Worm (Caenorhabditis elegans) whole organism, early embryonic: ENCODE data around the gene C13A10.1.

ENCODE experiments used
- B0310.2 ChIP-seq: sonication (generic microtip); optimal IDR thresholded peaks from 2 replicates; lab custom pipeline; 2016; ENCODE audit warnings: mild to moderate bottlenecking, missing genetic modification characterization, missing compliant biosample characterization
- F13C5.2 ChIP-seq: sonication (generic microtip); optimal IDR thresholded peaks from 2 replicates; lab custom pipeline; 2017; ENCODE audit warnings: mild to moderate bottlenecking, missing genetic modification characterization, inconsistent platforms, missing compliant biosample characterization
- aly-1 ChIP-seq: sonication (generic microtip); optimal IDR thresholded peaks from 2 replicates; lab custom pipeline; 2016; ENCODE audit warnings: missing genetic modification characterization, missing compliant biosample characterization
- ama-1 ChIP-seq: fragments of 150-350 bp; optimal IDR thresholded peaks from 2 replicates; lab custom pipeline; 2014
- ceh-13 ChIP-seq: fragments of 200-800 bp; sonication (Bioruptor generic); optimal IDR thresholded peaks from 2 replicates; lab custom pipeline; 2018; ENCODE audit warnings: mild to moderate bottlenecking, missing genetic modification characterization, missing compliant biosample characterization
- ceh-36 ChIP-seq: sonication (generic microtip); optimal IDR thresholded peaks from 2 replicates; lab custom pipeline; 2016; ENCODE audit warnings: missing genetic modification characterization, inconsistent platforms, missing compliant biosample characterization
- ets-7 ChIP-seq: sonication (generic microtip); optimal IDR thresholded peaks from 2 replicates; lab custom pipeline; 2016; ENCODE audit warnings: missing genotype, missing genetic modification characterization, missing compliant biosample characterization
- flt-1 ChIP-seq: fragments of 200-800 bp; sonication (Bioruptor generic); IDR thresholded peaks from 2 replicates; pipeline ENCODE4 v1.3.6; 2022; ENCODE audit warnings: missing genetic modification characterization, missing compliant biosample characterization
- hmbx-1 ChIP-seq: sonication (generic microtip); optimal IDR thresholded peaks from 2 replicates; lab custom pipeline; 2016; ENCODE audit warnings: mild to moderate bottlenecking, missing genetic modification characterization, missing compliant biosample characterization
- hmg-4 ChIP-seq: fragments of 200-800 bp; sonication (Bioruptor generic); optimal IDR thresholded peaks from 2 replicates; lab custom pipeline; 2018; ENCODE audit warnings: mild to moderate bottlenecking, missing genetic modification characterization, missing compliant biosample characterization
- hnd-1 ChIP-seq: sonication (generic microtip); optimal IDR thresholded peaks from 2 replicates; lab custom pipeline; 2016; ENCODE audit warnings: missing genetic modification characterization, missing compliant biosample characterization
- pes-1 ChIP-seq: fragments of 200-800 bp; sonication (Bioruptor generic); IDR thresholded peaks from 2 replicates; pipeline ENCODE4 v1.3.6; 2022; ENCODE audit warnings: missing genetic modification reagents, missing genetic modification characterization, missing compliant biosample characterization
- scrt-1 ChIP-seq: fragments of 200-800 bp; sonication (Bioruptor generic); IDR thresholded peaks from 2 replicates; pipeline ENCODE4 v1.3.6; 2022; ENCODE audit warnings: missing genetic modification characterization, missing compliant biosample characterization
- sea-1 ChIP-seq: fragments of 200-800 bp; sonication (Bioruptor generic); conservative IDR thresholded peaks from 2 replicates; pipeline ENCODE4 v1.3.6; 2022; ENCODE audit warnings: missing genetic modification characterization, missing compliant biosample characterization
- tbx-11 ChIP-seq: fragments of 200-800 bp; sonication (Bioruptor generic); IDR thresholded peaks from 2 replicates; pipeline ENCODE4 v1.3.6; 2022; ENCODE audit warnings: missing genetic modification characterization, missing compliant biosample characterization
- tbx-37 ChIP-seq: fragments of 200-800 bp; sonication (Bioruptor generic); conservative IDR thresholded peaks from 2 replicates; pipeline ENCODE4 v1.3.6; 2022; ENCODE audit warnings: missing genetic modification reagents, missing genetic modification characterization, missing compliant biosample characterization
- tra-4 ChIP-seq: sonication (generic microtip); optimal IDR thresholded peaks from 2 replicates; lab custom pipeline; 2017; ENCODE audit warnings: missing genetic modification characterization, missing compliant biosample characterization

The C13A10.1 gene

ce11 chrII:1343748-1344147 lies 11.7 kb downstream of the C13A10.1 start:
- TF ChIP-seq hmg-4 (GFP tag; lab: Kevin White, UChicago) = no peak
- no peak for TF ChIP-seq hnd-1 (tag; lab: Kevin White, UChicago)
- TF ChIP-seq sea-1 (GFP tag; lab: Robert Waterston, UW) = no peak
- TF ChIP-seq tbx-11 (GFP tag; lab: Robert Waterston, UW) = no peak
- TF ChIP-seq scrt-1 (GFP tag; lab: Robert Waterston, UW) = no peak
- TF ChIP-seq hmbx-1 = no peak
- TF ChIP-seq tbx-37 (GFP tag; lab: Robert Waterston, UW) = no peak
- TF ChIP-seq F13C5.2 (tag; lab: Kevin White, UChicago) = no peak
- no peak for TF ChIP-seq B0310.2 (tag; lab: Kevin White, UChicago)
- TF ChIP-seq tra-4 (tag; lab: Kevin White, UChicago) = no peak
- TF ChIP-seq ceh-36 (tag; lab: Kevin White, UChicago) = no peak
- TF ChIP-seq ceh-13 = no peak
- no peak for TF ChIP-seq ets-7 (tag; lab: Kevin White, UChicago)
- TF ChIP-seq ama-1 = no peak

DNA sequence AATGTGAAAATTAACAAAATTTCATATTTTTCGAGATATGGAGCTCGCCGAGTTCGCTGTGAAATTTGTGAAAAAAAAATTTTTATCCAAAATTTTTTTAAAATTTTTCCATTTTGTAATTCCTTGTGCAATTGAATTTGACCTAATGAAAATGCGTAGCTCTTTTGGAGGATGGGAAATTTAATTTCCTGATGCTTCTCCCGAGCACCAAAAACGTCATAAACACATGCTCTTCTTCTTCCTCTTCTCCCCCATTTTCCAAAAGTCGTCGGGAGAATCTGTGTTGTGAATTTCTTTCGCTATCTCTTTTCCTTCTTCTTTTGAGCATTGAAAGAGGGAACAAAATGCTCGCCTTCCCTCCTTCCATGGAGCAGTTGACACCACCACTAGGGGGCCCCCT lies 14.0 kb downstream of the C13A10.1 start:
- no peak for TF ChIP-seq tra-4 (tag; lab: Kevin White, UChicago)
- no peak for TF ChIP-seq B0310.2 (tag; lab: Kevin White, UChicago)
- TF ChIP-seq F13C5.2 (tag; lab: Kevin White, UChicago) = no peak
- no peak for TF ChIP-seq ets-7 (tag; lab: Kevin White, UChicago)
- no peak for TF ChIP-seq ceh-13
- no peak for TF ChIP-seq aly-1 (tag; lab: Kevin White, UChicago)
- no peak for TF ChIP-seq tbx-37 (GFP tag; lab: Robert Waterston, UW)
- TF ChIP-seq tbx-11 (GFP tag; lab: Robert Waterston, UW) = no peak
- TF ChIP-seq ceh-36 (tag; lab: Kevin White, UChicago) = no peak
- no peak for TF ChIP-seq pes-1
- TF ChIP-seq sea-1 (GFP tag; lab: Robert Waterston, UW) = no peak
- TF ChIP-seq ama-1 = no peak
- no peak for TF ChIP-seq hnd-1 (tag; lab: Kevin White, UChicago)
- no peak for TF ChIP-seq flt-1
- TF ChIP-seq scrt-1 (GFP tag; lab: Robert Waterston, UW) = no peak
- no peak for TF ChIP-seq hmbx-1
- no peak for TF ChIP-seq hmg-4 (GFP tag; lab: Kevin White, UChicago)

- TF ChIP-seq hmg-4 (GFP tag; lab: Kevin White, UChicago) (no peak), scrt-1 (GFP tag; lab: Robert Waterston, UW) (no peak)
Observed at ce11 chrII:1340049-1340448, 15.4 kb downstream of the C13A10.1 start.

DNA sequence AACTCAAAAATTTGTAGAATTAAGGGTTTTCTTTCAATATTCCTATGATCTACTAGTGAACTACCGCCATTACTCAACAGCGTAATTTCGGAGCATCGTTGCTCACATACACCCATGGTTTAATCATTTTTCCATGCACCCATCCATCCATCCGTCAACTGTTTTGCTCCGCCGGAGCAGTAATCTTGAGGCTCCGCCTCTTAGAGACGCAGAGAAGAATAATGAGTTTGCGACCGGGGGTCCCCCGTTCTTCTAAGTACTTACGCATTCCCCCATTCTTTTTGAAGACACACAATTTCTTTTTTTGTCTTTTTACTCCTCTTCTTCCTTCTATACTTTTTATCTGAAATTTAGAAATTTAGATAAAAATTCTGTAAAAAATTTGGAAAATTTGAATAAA lies 17.3 kb downstream of the C13A10.1 start:
- TF ChIP-seq F13C5.2 (tag; lab: Kevin White, UChicago) = no peak

ce11 chrII:1329887-1330286 lies 25.6 kb downstream of the C13A10.1 start:
- TF ChIP-seq ets-7 (tag; lab: Kevin White, UChicago) = no peak
- TF ChIP-seq hmg-4 (GFP tag; lab: Kevin White, UChicago) = no peak

DNA sequence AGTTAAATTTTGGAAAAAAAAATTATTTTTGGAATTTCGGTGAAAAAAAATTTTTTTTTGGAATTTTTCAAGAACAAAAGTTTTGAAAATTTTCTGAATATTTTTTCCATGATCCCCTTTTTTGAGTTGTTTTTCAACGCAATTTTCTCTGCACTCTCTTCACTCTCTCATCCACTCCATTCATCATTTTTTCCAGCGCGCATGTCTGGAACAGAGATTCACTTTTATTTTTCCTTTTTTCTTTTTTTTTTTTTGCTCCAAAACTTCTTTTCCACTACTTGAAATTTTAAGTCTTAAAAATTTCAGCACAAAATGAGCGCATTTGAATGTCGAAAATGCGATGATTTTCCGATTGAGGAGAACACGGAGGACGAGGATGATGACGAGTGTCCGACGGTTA lies 28.8 kb downstream of the C13A10.1 start, which contains the start of gene jip-1:
Gene jip-1, plus strand, starts transcription at position 301 of the 400 bp plus-strand sequence.
- TF ChIP-seq tbx-11 (GFP tag; lab: Robert Waterston, UW) (no peak), hmg-4 (GFP tag; lab: Kevin White, UChicago) (no peak), hmbx-1 (no peak), B0310.2 (tag; lab: Kevin White, UChicago) (no peak), tra-4 (tag; lab: Kevin White, UChicago) (no peak), hnd-1 (tag; lab: Kevin White, UChicago) (no peak), tbx-37 (GFP tag; lab: Robert Waterston, UW) (no peak), pes-1 (no peak), ets-7 (tag; lab: Kevin White, UChicago) (no peak), sea-1 (GFP tag; lab: Robert Waterston, UW) (no peak), flt-1 (no peak), ceh-13 (no peak), scrt-1 (GFP tag; lab: Robert Waterston, UW) (no peak), F13C5.2 (tag; lab: Kevin White, UChicago) (no peak), ceh-36 (tag; lab: Kevin White, UChicago) (no peak), ama-1 (no peak), aly-1 (tag; lab: Kevin White, UChicago) (no peak)

- TF ChIP-seq ets-7 (tag; lab: Kevin White, UChicago) (no peak), tbx-11 (GFP tag; lab: Robert Waterston, UW) (no peak), scrt-1 (GFP tag; lab: Robert Waterston, UW) (no peak), ceh-36 (tag; lab: Kevin White, UChicago) (no peak), tra-4 (tag; lab: Kevin White, UChicago) (no peak), ama-1 (no peak), F13C5.2 (tag; lab: Kevin White, UChicago) (no peak), sea-1 (GFP tag; lab: Robert Waterston, UW) (no peak), hmg-4 (GFP tag; lab: Kevin White, UChicago) (no peak), flt-1 (no peak), pes-1 (no peak), ceh-13 (no peak), aly-1 (tag; lab: Kevin White, UChicago) (no peak), hnd-1 (tag; lab: Kevin White, UChicago) (no peak), B0310.2 (tag; lab: Kevin White, UChicago) (no peak), hmbx-1 (no peak), tbx-37 (GFP tag; lab: Robert Waterston, UW) (no peak)
Observed at ce11 chrII:1325604-1326003, 29.8 kb downstream of the C13A10.1 start.

DNA sequence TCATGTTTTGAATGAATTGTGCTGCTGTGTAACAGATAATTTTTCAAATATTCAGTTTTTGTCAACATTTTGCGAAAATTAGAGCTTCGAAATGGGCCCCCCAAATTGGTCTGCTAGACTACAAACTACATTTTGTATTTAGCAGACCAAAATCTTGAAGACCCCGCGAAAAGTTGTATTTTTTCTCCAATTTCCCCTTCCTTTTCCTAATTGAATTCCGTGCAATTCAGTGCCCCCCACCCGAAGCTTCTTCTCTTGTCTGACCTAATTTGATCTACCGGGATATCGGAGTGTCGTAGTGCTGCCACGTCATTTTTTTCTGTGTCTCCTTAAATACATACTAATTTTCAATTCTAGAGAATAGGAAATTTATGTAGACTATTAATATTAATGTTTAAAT lies 31.4 kb downstream of the C13A10.1 start:
- TF ChIP-seq ceh-36 (tag; lab: Kevin White, UChicago) = no peak
- TF ChIP-seq F13C5.2 (tag; lab: Kevin White, UChicago) = no peak
- no peak for TF ChIP-seq ceh-13
- no peak for TF ChIP-seq hnd-1 (tag; lab: Kevin White, UChicago)
- no peak for TF ChIP-seq flt-1
